Worm (Caenorhabditis elegans): ENCODE data around the gene K02D3.1.

The K02D3.1 gene

DNA sequence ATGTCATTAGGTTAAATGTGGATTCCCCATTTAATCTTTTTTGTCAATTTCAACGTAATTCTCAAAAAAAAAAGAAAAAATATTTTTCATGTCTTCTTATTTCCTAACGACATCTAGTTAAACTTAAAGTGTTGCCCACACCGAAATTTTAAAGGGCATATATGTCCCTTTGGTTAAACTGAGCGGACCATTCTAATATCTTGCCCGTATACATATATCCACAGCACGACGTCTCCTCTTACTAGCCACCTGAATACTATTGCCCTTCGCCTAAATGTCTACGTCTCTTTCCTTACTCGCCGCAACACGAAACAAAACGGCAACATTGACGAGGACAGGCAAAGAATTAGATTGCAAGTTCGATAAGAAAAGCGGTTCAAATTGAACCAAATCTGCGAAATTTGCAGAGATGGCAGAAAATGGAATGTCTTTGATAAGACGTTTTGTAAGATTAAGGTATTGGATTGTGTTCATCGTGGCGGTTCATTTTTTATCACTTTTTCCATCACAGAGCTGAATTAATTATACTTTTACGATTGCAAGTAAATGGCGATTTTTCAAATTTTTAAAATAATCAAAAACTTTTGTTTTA, 6.0 kb upstream of the K02D3.1 start (continued):
- peak; percentile 85 to 91 for TF ChIP-seq hif-1 (tag; optimal IDR thresholded peaks at IDR 0.05)
- TF ChIP-seq tra-1 (GFP tag; IDR thresholded peaks at IDR 0.05) = peak; percentile 96
- TF ChIP-seq daf-12 (tag; optimal IDR thresholded peaks at IDR 0.05) = no peak
- TF ChIP-seq lin-29 (GFP tag; IDR thresholded peaks at IDR 0.05) = peak; percentile 94
- peak; percentile 91 for TF ChIP-seq lin-38 (GFP tag; IDR thresholded peaks at IDR 0.05)
- TF ChIP-seq pha-4 (GFP tag; IDR thresholded peaks at IDR 0.05) = peak; percentile 97
- peak; percentile 77 for TF ChIP-seq pha-4 (tag; optimal IDR thresholded peaks at IDR 0.05)
- peak; percentile 99 for TF ChIP-seq fkh-10 (GFP tag; optimal IDR thresholded peaks at IDR 0.05)
- TF ChIP-seq nhr-25 (tag; optimal IDR thresholded peaks at IDR 0.05; ENCODE audit: borderline replicate concordance, insufficient read depth) = peak; percentile 95
- peak; percentile 32 for TF ChIP-seq unc-130 (GFP tag; optimal IDR thresholded peaks at IDR 0.05)
- peak; percentile 94 for TF ChIP-seq nhr-28 (tag; optimal IDR thresholded peaks at IDR 0.05)
- TF ChIP-seq mdl-1 (tag; optimal IDR thresholded peaks at IDR 0.05) = peak; percentile 93 to 94
- TF ChIP-seq gei-8 (GFP tag; optimal IDR thresholded peaks at IDR 0.05) = peak; percentile 97
- peak; percentile 99 for TF ChIP-seq nhr-10 (tag; optimal IDR thresholded peaks at IDR 0.05)
- TF ChIP-seq mdt-29 (GFP tag; IDR thresholded peaks at IDR 0.05) = peak; percentile 93
- TF ChIP-seq mxl-3 (GFP tag; optimal IDR thresholded peaks at IDR 0.05) = peak; percentile 92
- peak; percentile 99 for TF ChIP-seq nhr-77 (tag; optimal IDR thresholded peaks at IDR 0.05)
- peak; percentile 0 for TF ChIP-seq snpc-4 (tag; optimal IDR thresholded peaks at IDR 0.05)
- TF ChIP-seq dpl-1 (GFP tag; optimal IDR thresholded peaks at IDR 0.05) = peak; percentile 77
- peak; percentile 100 for TF ChIP-seq hmg-1.1 (GFP tag; IDR thresholded peaks at IDR 0.05)
- peak; percentile 85 for TF ChIP-seq skn-1 (tag; optimal IDR thresholded peaks at IDR 0.05)
- peak; percentile 90 to 100 for TF ChIP-seq unc-62 (GFP tag; optimal IDR thresholded peaks at IDR 0.05 in 1 of 2)
- peak; percentile 61 for TF ChIP-seq unc-62 (tag; optimal IDR thresholded peaks at IDR 0.05)
- peak; percentile 98 for TF ChIP-seq vab-7 (GFP tag; IDR thresholded peaks at IDR 0.05)
- TF ChIP-seq aha-1 (tag) = peak; percentile 100
- peak; percentile 56 for TF ChIP-seq lin-15B (tag; optimal IDR thresholded peaks at IDR 0.05)
- peak; percentile 98 for TF ChIP-seq egl-43 (GFP tag; IDR thresholded peaks at IDR 0.05)
- TF ChIP-seq ceh-62 (tag; optimal IDR thresholded peaks at IDR 0.05) = no peak
- TF ChIP-seq lim-7 (GFP tag; IDR thresholded peaks at IDR 0.05) = peak; percentile 69; the same call in 1 of the 2 replicates
- peak; percentile 83 for TF ChIP-seq ceh-28 (tag; optimal IDR thresholded peaks at IDR 0.05)
- peak; percentile 100 for TF ChIP-seq mep-1 (tag; optimal IDR thresholded peaks at IDR 0.05)
- peak; percentile 99 for TF ChIP-seq saeg-2 (GFP tag; IDR thresholded peaks at IDR 0.05)
- peak; percentile 95 for TF ChIP-seq tag-97 (GFP tag; IDR thresholded peaks at IDR 0.05)
- TF ChIP-seq nhr-6 (tag; optimal IDR thresholded peaks at IDR 0.05) = peak; percentile 99
- peak; percentile 94 for TF ChIP-seq Y5F2A.4 (GFP tag; optimal IDR thresholded peaks at IDR 0.05)

DNA sequence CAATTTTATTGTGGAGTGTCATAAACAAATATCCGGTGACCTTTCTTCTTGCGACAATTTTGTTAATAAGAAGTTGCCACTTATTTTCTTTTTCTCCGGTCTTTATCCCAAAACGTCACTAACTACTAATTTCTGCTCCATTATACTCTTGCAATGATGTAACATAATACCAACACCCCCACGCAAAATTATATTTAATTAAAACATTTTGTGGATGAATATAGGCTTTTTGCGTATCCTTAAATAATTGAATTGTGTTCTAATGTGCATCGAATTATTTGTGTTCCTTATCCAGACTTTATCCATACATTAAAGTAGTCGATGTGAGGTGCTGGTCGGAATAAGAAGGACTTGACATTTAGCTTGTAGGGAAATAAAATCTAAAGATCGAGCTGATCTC, 3.8 kb upstream of the K02D3.1 start:
- no peak for TF ChIP-seq nhr-76 (tag; optimal IDR thresholded peaks at IDR 0.05)
- TF ChIP-seq duxl-1 (tag; optimal IDR thresholded peaks at IDR 0.05; ENCODE audit: poor library complexity) = no peak
- no peak for TF ChIP-seq snpc-4 (tag; optimal IDR thresholded peaks at IDR 0.05)
- TF ChIP-seq ceh-82 (tag; optimal IDR thresholded peaks at IDR 0.05) = no peak
- no peak for TF ChIP-seq nhr-41 (GFP tag; IDR thresholded peaks at IDR 0.05)
- TF ChIP-seq hif-1 (tag; optimal IDR thresholded peaks at IDR 0.05) = no peak
- TF ChIP-seq T20F7.1 (GFP tag; optimal IDR thresholded peaks at IDR 0.05) = no peak
- TF ChIP-seq nhr-102 (tag; optimal IDR thresholded peaks at IDR 0.05) = no peak
- no peak for TF ChIP-seq hmg-1.1 (GFP tag; IDR thresholded peaks at IDR 0.05)

Measured in whole organism, L4 larva.